Worm (Caenorhabditis elegans) whole organism, L1 larva: ENCODE measurements around the gene F17E9.3.

Source experiments
- C04F5.9 ChIP-seq: sonication (generic microtip); optimal IDR thresholded peaks from 2 replicates; lab custom pipeline; 2016; ENCODE audit warnings: missing genetic modification characterization, missing compliant biosample characterization
- F16B12.6 ChIP-seq: fragments of 150-350 bp; optimal IDR thresholded peaks from 2 replicates; lab custom pipeline; 2014; ENCODE audit warnings: missing biosample characterization, missing genetic modification characterization
- ceh-63 ChIP-seq: fragments of 200-800 bp; sonication (Bioruptor generic); optimal IDR thresholded peaks from 2 replicates; lab custom pipeline; 2018; ENCODE audit warnings: mild to moderate bottlenecking, missing genetic modification characterization, missing compliant biosample characterization
- ceh-82 ChIP-seq, 3 experiments: fragments of 150-350 bp in 1 of 3; sonication (generic microtip) in 2 of 3; optimal IDR thresholded peaks; 2 replicates each; lab custom pipeline; 2014 to 2017; ENCODE audit warnings: missing biosample characterization in 3 of 3, missing genetic modification characterization in 3 of 3
- dsc-1 ChIP-seq: sonication (generic microtip); optimal IDR thresholded peaks from 2 replicates; lab custom pipeline; 2016; ENCODE audit warnings: mild to moderate bottlenecking, missing genetic modification characterization, missing compliant biosample characterization
- efl-1 ChIP-seq, 4 experiments: fragments of 150-350 bp; optimal IDR thresholded peaks in 3 of 4; peaks in 1 of 4; 1 replicate in 1 of 4; 2 replicates in 3 of 4; lab custom pipeline; 2014; ENCODE audit warnings: missing biosample characterization in 2 of 4, missing genetic modification characterization in 2 of 4, missing genetic modification reagents in 2 of 4
- efl-3 ChIP-seq: fragments of 200-800 bp; sonication (Bioruptor generic); optimal IDR thresholded peaks from 2 replicates; lab custom pipeline; 2018; ENCODE audit warnings: mild to moderate bottlenecking, missing genetic modification characterization, missing compliant biosample characterization
- egl-27 ChIP-seq, 2 experiments: fragments of 150-350 bp in 1 of 2; sonication (generic microtip); optimal IDR thresholded peaks; 3 replicates each; lab custom pipeline; 2017 to 2018; ENCODE audit warnings: missing biosample characterization in 2 of 2, missing genetic modification characterization in 2 of 2, missing genetic modification reagents in 2 of 2
- elt-2 ChIP-seq: sonication (generic microtip); optimal IDR thresholded peaks from 2 replicates; lab custom pipeline; 2016; ENCODE audit warnings: missing genetic modification characterization, mild to moderate bottlenecking, inconsistent platforms, missing compliant biosample characterization, missing genetic modification reagents
- fkh-4 ChIP-seq: sonication (generic microtip); optimal IDR thresholded peaks from 2 replicates; lab custom pipeline; 2016; ENCODE audit warnings: missing compliant biosample characterization, missing genetic modification characterization, borderline replicate concordance
- fos-1 ChIP-seq: fragments of 150-350 bp; optimal IDR thresholded peaks from 2 replicates; lab custom pipeline; 2014; ENCODE audit warnings: missing biosample characterization, missing genetic modification characterization
- hlh-4 ChIP-seq: sonication (generic microtip); optimal IDR thresholded peaks from 2 replicates; lab custom pipeline; 2016; ENCODE audit warnings: mild to moderate bottlenecking, missing genetic modification characterization, missing compliant biosample characterization
- hpl-2 ChIP-seq: fragments of 150-350 bp; optimal IDR thresholded peaks from 2 replicates; lab custom pipeline; 2014; ENCODE audit warnings: missing biosample characterization, missing genetic modification reagents, missing genetic modification characterization
- jun-1 ChIP-seq: fragments of 150-350 bp; optimal IDR thresholded peaks from 2 replicates; lab custom pipeline; 2014; ENCODE audit warnings: missing biosample characterization, missing genetic modification reagents, missing genetic modification characterization
- mdl-1 ChIP-seq, 2 experiments: fragments of 150-350 bp; optimal IDR thresholded peaks; 2 replicates each; lab custom pipeline; 2014 to 2017; ENCODE audit warnings: missing biosample characterization in 2 of 2, missing genetic modification characterization in 2 of 2, inconsistent platforms in 1 of 2
- nhr-20 ChIP-seq: sonication (generic microtip); optimal IDR thresholded peaks from 2 replicates; lab custom pipeline; 2016; ENCODE audit warnings: mild to moderate bottlenecking, missing genetic modification characterization, missing compliant biosample characterization
- nhr-47 ChIP-seq: sonication (generic microtip); optimal IDR thresholded peaks from 2 replicates; lab custom pipeline; 2016; ENCODE audit warnings: mild to moderate bottlenecking, missing genetic modification characterization, moderate library complexity, missing compliant biosample characterization
- nhr-76 ChIP-seq: sonication (generic microtip); optimal IDR thresholded peaks from 2 replicates; lab custom pipeline; 2017; ENCODE audit warnings: missing biosample characterization, missing genetic modification characterization
- nhr-90 ChIP-seq: sonication (generic microtip); optimal IDR thresholded peaks from 2 replicates; lab custom pipeline; 2016; ENCODE audit warnings: mild to moderate bottlenecking, missing genetic modification characterization, missing compliant biosample characterization; ENCODE audit not compliant: poor library complexity
- pax-3 ChIP-seq: fragments of 200-800 bp; sonication (Bioruptor generic); optimal IDR thresholded peaks from 2 replicates; lab custom pipeline; 2018; ENCODE audit warnings: mild to moderate bottlenecking, missing genetic modification characterization, moderate library complexity, missing compliant biosample characterization
- skn-1 ChIP-seq: fragments of 150-350 bp; optimal IDR thresholded peaks from 2 replicates; lab custom pipeline; 2014; ENCODE audit warnings: missing biosample characterization, missing genetic modification characterization
- snpc-4 ChIP-seq: fragments of 150-350 bp; optimal IDR thresholded peaks from 2 replicates; lab custom pipeline; 2014; ENCODE audit warnings: missing biosample characterization, missing genetic modification characterization
- sox-4 ChIP-seq: sonication (generic microtip); optimal IDR thresholded peaks from 2 replicates; lab custom pipeline; 2016; ENCODE audit warnings: missing genetic modification characterization, missing compliant biosample characterization
- sup-37 ChIP-seq: fragments of 200-800 bp; sonication (Bioruptor generic); optimal IDR thresholded peaks from 2 replicates; lab custom pipeline; 2018; ENCODE audit warnings: mild to moderate bottlenecking, missing genetic modification characterization, missing compliant biosample characterization
- swsn-7 ChIP-seq: sonication (generic microtip); optimal IDR thresholded peaks from 2 replicates; lab custom pipeline; 2016; ENCODE audit warnings: missing genetic modification characterization, missing compliant biosample characterization
- tbx-2 ChIP-seq: sonication (generic microtip); optimal IDR thresholded peaks from 2 replicates; lab custom pipeline; 2016; ENCODE audit warnings: missing genetic modification characterization, missing compliant biosample characterization
- unc-130 ChIP-seq: fragments of 150-350 bp; optimal IDR thresholded peaks from 2 replicates; lab custom pipeline; 2017; ENCODE audit warnings: missing biosample characterization, missing genetic modification characterization, inconsistent platforms
- unc-30 ChIP-seq: sonication (generic microtip); optimal IDR thresholded peaks from 2 replicates; lab custom pipeline; 2017; ENCODE audit warnings: missing biosample characterization, missing genetic modification characterization
- unc-62 ChIP-seq: fragments of 150-350 bp; optimal IDR thresholded peaks from 2 replicates; lab custom pipeline; 2014; ENCODE audit warnings: missing biosample characterization, missing genetic modification reagents, missing genetic modification characterization
- unc-86 ChIP-seq: sonication (generic microtip); optimal IDR thresholded peaks from 2 replicates; lab custom pipeline; 2016; ENCODE audit warnings: missing genetic modification characterization, missing compliant biosample characterization
- vab-15 ChIP-seq: sonication (generic microtip); optimal IDR thresholded peaks from 2 replicates; lab custom pipeline; 2017; ENCODE audit warnings: missing genotype, mild to moderate bottlenecking, missing genetic modification characterization, missing compliant biosample characterization
- zag-1 ChIP-seq: fragments of 150-350 bp; optimal IDR thresholded peaks from 2 replicates; lab custom pipeline; 2014; ENCODE audit warnings: missing biosample characterization, missing genetic modification characterization
- zip-4 ChIP-seq: fragments of 200-800 bp; sonication (Bioruptor generic); optimal IDR thresholded peaks from 2 replicates; lab custom pipeline; 2018; ENCODE audit warnings: mild to moderate bottlenecking, missing genetic modification characterization, moderate library complexity, missing compliant biosample characterization
- ztf-4 ChIP-seq: fragments of 150-350 bp; optimal IDR thresholded peaks from 2 replicates; lab custom pipeline; 2014; ENCODE audit warnings: missing biosample characterization, missing genetic modification characterization

F17E9.3 gene

DNA sequence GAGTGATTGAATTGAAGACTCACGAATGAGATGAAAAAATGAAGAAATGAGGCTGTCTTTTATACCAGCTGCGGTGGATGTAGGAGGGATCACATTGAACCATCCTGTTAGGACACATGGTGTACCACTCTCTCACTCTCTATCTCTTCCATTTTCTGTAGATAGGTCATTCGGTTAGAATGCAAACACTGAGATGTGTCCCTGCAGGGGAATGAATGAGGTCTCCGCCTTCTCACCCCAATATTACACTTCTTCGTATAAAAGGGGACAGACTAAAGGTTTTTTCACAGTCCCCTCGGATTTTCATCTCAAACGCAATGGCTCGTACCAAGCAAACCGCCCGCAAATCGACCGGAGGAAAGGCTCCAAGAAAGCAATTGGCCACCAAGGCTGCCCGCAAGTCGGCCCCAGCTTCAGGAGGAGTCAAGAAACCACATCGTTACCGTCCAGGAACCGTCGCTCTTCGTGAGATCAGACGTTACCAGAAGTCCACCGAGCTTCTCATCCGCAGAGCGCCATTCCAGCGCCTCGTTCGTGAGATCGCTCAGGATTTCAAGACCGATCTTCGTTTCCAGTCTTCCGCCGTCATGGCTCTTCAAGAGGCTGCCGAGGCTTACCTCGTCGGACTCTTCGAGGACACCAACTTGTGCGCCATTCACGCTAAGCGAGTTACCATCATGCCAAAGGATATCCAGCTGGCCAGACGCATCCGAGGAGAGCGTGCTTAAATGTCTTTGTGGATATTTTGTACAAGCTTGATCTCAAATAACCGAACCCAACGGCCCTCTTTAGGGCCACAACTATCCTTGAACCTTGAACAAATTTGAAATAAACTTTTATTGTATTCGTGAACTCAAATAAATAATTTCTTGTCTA, 20.4 kb upstream of the F17E9.3 start, which contains the start of gene his-32 (continued):
- no peak for TF ChIP-seq jun-1 (tag; lab: Kevin White, UChicago)

ce11 chrIV:8339636-8340035, 15.0 kb upstream of the F17E9.3 start, which contains the start of gene lgc-6:
Gene lgc-6, plus strand, starts transcription at chrIV:8339936.
- TF ChIP-seq swsn-7 (tag; lab: Kevin White, UChicago): no peak
- no peak for TF ChIP-seq hlh-4 (tag; lab: Kevin White, UChicago)
- no peak for TF ChIP-seq unc-30 (tag; lab: Kevin White, UChicago)

DNA sequence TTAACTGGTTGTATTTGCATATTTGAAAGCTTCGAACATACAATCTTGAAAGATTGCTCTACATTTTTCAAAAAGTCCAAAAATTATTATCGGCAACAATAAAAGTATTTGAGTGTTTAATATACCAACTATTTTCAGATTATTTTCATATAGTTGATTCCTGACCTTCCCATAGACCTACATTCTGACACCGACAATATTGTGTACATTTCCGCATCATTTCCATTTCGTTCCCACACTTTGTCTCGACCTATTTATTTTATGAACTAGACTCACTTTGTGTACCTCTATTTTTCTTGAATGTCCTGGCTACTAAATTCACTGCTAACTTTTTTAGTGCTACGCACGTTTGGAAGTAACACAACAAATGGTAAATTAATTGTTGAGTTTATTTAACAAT, 12.3 kb upstream of the F17E9.3 start, which contains the start of gene lgc-5:
lgc-5 (plus strand) TSS at position 301 of the 400 bp plus-strand sequence.
- no peak for TF ChIP-seq efl-1 (optimal IDR thresholded peaks at IDR 0.05; lab: Kevin White, UChicago)
- no peak for TF ChIP-seq efl-1 (GFP tag; optimal IDR thresholded peaks at IDR 0.05 in 1 of 2; lab: Kevin White, UChicago)
- no peak for TF ChIP-seq efl-3
- TF ChIP-seq nhr-20: no peak
- no peak for TF ChIP-seq vab-15 (tag; lab: Kevin White, UChicago)
- TF ChIP-seq fos-1 (tag; lab: Kevin White, UChicago): no peak
- TF ChIP-seq unc-62: no peak
- TF ChIP-seq nhr-90 (tag; lab: Kevin White, UChicago): no peak
- no peak for TF ChIP-seq nhr-76
- no peak for TF ChIP-seq zag-1 (tag; lab: Kevin White, UChicago)
- TF ChIP-seq sox-4 (tag; lab: Kevin White, UChicago): no peak
- TF ChIP-seq sup-37: no peak
- no peak for TF ChIP-seq nhr-47 (tag; lab: Kevin White, UChicago)
- no peak for TF ChIP-seq hpl-2 (GFP tag; lab: Kevin White, UChicago)
- no peak for TF ChIP-seq ceh-82 (tag; optimal IDR thresholded peaks at IDR 0.05; lab: Kevin White, UChicago)
- TF ChIP-seq fkh-4 (tag; lab: Kevin White, UChicago): no peak
- TF ChIP-seq ztf-4: no peak
- TF ChIP-seq ceh-63: no peak
- TF ChIP-seq, all 84 proteins: peak for 0

ce11 chrIV:8345518-8345917, 9.2 kb upstream of the F17E9.3 start, which contains the start of gene F17E9.5:
Gene F17E9.5, plus strand, starts transcription at chrIV:8345818.
- TF ChIP-seq unc-86 (tag; lab: Kevin White, UChicago) (no peak), pax-3 (tag; lab: Kevin White, UChicago) (no peak), F16B12.6 (tag; lab: Kevin White, UChicago) (no peak), C04F5.9 (tag; lab: Kevin White, UChicago) (no peak), skn-1 (tag; lab: Kevin White, UChicago) (no peak), dsc-1 (no peak), tbx-2 (no peak), zip-4 (GFP tag; lab: Kevin White, UChicago) (no peak), fos-1 (tag; lab: Kevin White, UChicago) (no peak), unc-130 (no peak), efl-3 (no peak), elt-2 (tag; lab: Kevin White, UChicago) (no peak), snpc-4 (tag; lab: Kevin White, UChicago) (no peak), vab-15 (tag; lab: Kevin White, UChicago) (no peak), ztf-4 (no peak), mdl-1 (tag; optimal IDR thresholded peaks at IDR 0.05; lab: Kevin White, UChicago) (no peak), ceh-63 (no peak), egl-27 (tag; optimal IDR thresholded peaks at IDR 0.05; lab: Kevin White, UChicago) (no peak), sox-4 (tag; lab: Kevin White, UChicago) (no peak)
- TF ChIP-seq, all 84 proteins: peak for 0
